Fruit fly (Drosophila melanogaster) whole organism, wandering third instar larva: ENCODE results near the gene CG43291.

Experiments
- Abd-B ChIP-seq: fragments of >200 bp; optimal IDR thresholded peaks from 2 replicates; lab custom pipeline; 2017; ENCODE audit warnings: missing biosample characterization, missing genetic modification characterization
- CG32264 ChIP-seq: fragments of 200-800 bp; sonication (Bioruptor generic); optimal IDR thresholded peaks from 2 replicates; lab custom pipeline; 2016; ENCODE audit warnings: missing biosample characterization, missing genetic modification characterization
- CG9705 ChIP-seq: fragments of 200-800 bp; sonication (Bioruptor generic); optimal IDR thresholded peaks from 2 replicates; lab custom pipeline; 2018; ENCODE audit warnings: missing biosample characterization, mild to moderate bottlenecking, missing genetic modification characterization
- CrebA ChIP-seq: fragments of 200-800 bp; sonication (Bioruptor generic); optimal IDR thresholded peaks from 2 replicates; lab custom pipeline; 2016; ENCODE audit warnings: missing biosample characterization, mild to moderate bottlenecking, missing genetic modification characterization, borderline replicate concordance
- Dfd ChIP-seq: fragments of >200 bp; optimal IDR thresholded peaks from 2 replicates; lab custom pipeline; 2017; ENCODE audit warnings: missing biosample characterization, missing genetic modification characterization
- Dif ChIP-seq: fragments of 200-275, 200-300 bp; sonication (Bioruptor generic); optimal IDR thresholded peaks from 2 replicates; lab custom pipeline; 2018; ENCODE audit warnings: missing biosample characterization, missing genetic modification characterization; ENCODE audit not compliant: partially characterized antibody
- GATAd ChIP-seq: sonication (Bioruptor generic); optimal IDR thresholded peaks from 2 replicates; lab custom pipeline; 2016; ENCODE audit warnings: missing biosample characterization, missing genetic modification characterization
- HLH106 ChIP-seq: fragments of 200-800 bp; optimal IDR thresholded peaks from 3 replicates; lab custom pipeline; 2019; ENCODE audit warnings: missing biosample characterization, mild to moderate bottlenecking, missing genetic modification characterization, moderate library complexity
- Hnf4 ChIP-seq: fragments of 200-800 bp; sonication (Bioruptor generic); optimal IDR thresholded peaks from 2 replicates; lab custom pipeline; 2016; ENCODE audit warnings: missing biosample characterization, mild to moderate bottlenecking, missing genetic modification characterization
- Hr83 ChIP-seq: fragments of 200-300 bp; sonication (Bioruptor generic); optimal IDR thresholded peaks from 2 replicates; lab custom pipeline; 2016; ENCODE audit warnings: missing biosample characterization, mild to moderate bottlenecking, missing genetic modification characterization, moderate library complexity; ENCODE audit not compliant: poor library complexity, severe bottlenecking
- Jra ChIP-seq: sonication (Bioruptor generic); optimal IDR thresholded peaks from 2 replicates; lab custom pipeline; 2016; ENCODE audit warnings: missing biosample characterization, missing genetic modification characterization
- Mio ChIP-seq: sonication (Bioruptor generic); optimal IDR thresholded peaks from 2 replicates; lab custom pipeline; 2016; ENCODE audit warnings: missing biosample characterization, missing genetic modification characterization
- Myc ChIP-seq: fragments of >200 bp; optimal IDR thresholded peaks from 2 replicates; lab custom pipeline; 2017
- N ChIP-seq: fragments of >200 bp; optimal IDR thresholded peaks from 2 replicates; lab custom pipeline; 2018; ENCODE audit warnings: missing biosample characterization, missing external identifiers, missing genetic modification characterization
- OdsH ChIP-seq: fragments of 200-800 bp; sonication (Bioruptor generic); optimal IDR thresholded peaks from 2 replicates; lab custom pipeline; 2016; ENCODE audit warnings: missing biosample characterization, mild to moderate bottlenecking, missing genetic modification characterization
- Rel ChIP-seq, 2 experiments: fragments of 200-800 bp; sonication (Bioruptor generic) in 1 of 2; optimal IDR thresholded peaks; 2 replicates in 1 of 2; 3 replicates in 1 of 2; lab custom pipeline; 2016 to 2019; ENCODE audit warnings: mild to moderate bottlenecking in 2 of 2, missing biosample characterization in 2 of 2, missing genetic modification characterization in 2 of 2, moderate library complexity in 1 of 2
- Vsx2 ChIP-seq: fragments of 200-300, 225-300 bp; sonication (Bioruptor generic); optimal IDR thresholded peaks from 2 replicates; lab custom pipeline; 2018; ENCODE audit warnings: missing biosample characterization, missing genetic modification characterization; ENCODE audit not compliant: partially characterized antibody
- br ChIP-seq: fragments of 200-800 bp; sonication (Bioruptor generic); optimal IDR thresholded peaks from 2 replicates; lab custom pipeline; 2016; ENCODE audit warnings: missing biosample characterization, missing genetic modification characterization
- brk ChIP-seq: fragments of 200-800 bp; sonication (Bioruptor generic); optimal IDR thresholded peaks from 2 replicates; lab custom pipeline; 2016; ENCODE audit warnings: missing biosample characterization, mild to moderate bottlenecking, missing genetic modification characterization
- dmrt93B ChIP-seq: fragments of 200-800 bp; sonication (Bioruptor generic); optimal IDR thresholded peaks from 2 replicates; lab custom pipeline; 2018; ENCODE audit warnings: missing biosample characterization, mild to moderate bottlenecking, missing genetic modification characterization
- dsf ChIP-seq: sonication (Bioruptor generic); optimal IDR thresholded peaks from 2 replicates; lab custom pipeline; 2016; ENCODE audit warnings: missing biosample characterization, missing genetic modification characterization, borderline replicate concordance
- ey ChIP-seq: fragments of 200-800 bp; sonication (Bioruptor generic); optimal IDR thresholded peaks from 2 replicates; lab custom pipeline; 2016; ENCODE audit warnings: missing biosample characterization, missing genetic modification characterization
- foxo ChIP-seq, 2 experiments: fragments of 200-800 bp; sonication (Bioruptor generic); optimal IDR thresholded peaks; 2 replicates in 1 of 2; 3 replicates in 1 of 2; lab custom pipeline; 2016 to 2017; ENCODE audit warnings: missing biosample characterization in 2 of 2, missing genetic modification characterization in 2 of 2
- fru ChIP-seq: fragments of 200-800 bp; sonication (Bioruptor generic); optimal IDR thresholded peaks from 3 replicates; lab custom pipeline; 2016; ENCODE audit warnings: missing biosample characterization, mild to moderate bottlenecking, missing genetic modification characterization
- h ChIP-seq: fragments of 200-800 bp; sonication (Bioruptor generic); optimal IDR thresholded peaks from 3 replicates; lab custom pipeline; 2016; ENCODE audit warnings: missing biosample characterization, mild to moderate bottlenecking, missing genetic modification characterization
- jim ChIP-seq: fragments of 175-275, 200-325 bp; sonication (Bioruptor generic); optimal IDR thresholded peaks from 2 replicates; lab custom pipeline; 2016; ENCODE audit warnings: missing biosample characterization, mild to moderate bottlenecking, missing genetic modification characterization
- rgr ChIP-seq: fragments of 200-800 bp; sonication (Bioruptor generic); optimal IDR thresholded peaks from 3 replicates; lab custom pipeline; 2016; ENCODE audit warnings: missing biosample characterization, mild to moderate bottlenecking, missing genetic modification characterization
- sage ChIP-seq: fragments of 200-800 bp; sonication (Bioruptor generic); optimal IDR thresholded peaks from 2 replicates; lab custom pipeline; 2016; ENCODE audit warnings: missing biosample characterization, mild to moderate bottlenecking, missing genetic modification characterization
- tai ChIP-seq: sonication (Bioruptor generic); optimal IDR thresholded peaks from 2 replicates; lab custom pipeline; 2016; ENCODE audit warnings: missing biosample characterization, missing genetic modification characterization
- usp ChIP-seq: fragments of >200 bp; optimal IDR thresholded peaks from 2 replicates; lab custom pipeline; 2017; ENCODE audit warnings: missing biosample characterization, missing genetic modification characterization
- woc ChIP-seq: sonication (Bioruptor generic); optimal IDR thresholded peaks from 2 replicates; lab custom pipeline; 2016; ENCODE audit warnings: missing biosample characterization, mild to moderate bottlenecking, missing genetic modification characterization

Gene CG43291

DNA sequence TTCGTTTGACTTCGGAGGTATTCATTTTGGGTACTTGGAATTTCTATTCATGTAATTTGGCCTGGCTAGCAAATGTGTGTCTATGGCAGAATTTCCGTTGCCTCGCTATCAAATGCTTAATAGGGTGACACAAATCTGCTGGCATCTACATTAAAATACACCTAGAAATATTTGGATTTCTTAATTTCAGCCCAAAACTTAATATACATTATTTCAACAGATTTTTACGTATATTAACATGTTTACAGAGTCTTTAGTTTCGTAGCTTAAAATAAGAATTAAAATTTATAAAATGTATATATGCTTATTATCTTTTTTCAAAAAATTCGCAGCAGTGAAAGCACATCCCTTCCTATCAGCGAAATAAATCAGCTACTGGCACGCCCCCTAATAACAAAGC lies 15.4 kb downstream of the CG43291 start, which contains the start of gene CG9624:
CG9624 (minus strand) TSS at position 101 of the 400 bp plus-strand sequence.
- TF ChIP-seq ey (no peak), Jra (GFP tag; lab: Kevin White, UChicago) (no peak), jim (GFP tag; lab: Kevin White, UChicago) (no peak), Dfd (no peak), dsf (no peak), Abd-B (GFP tag; lab: Kevin White, UChicago) (no peak), Hr83 (GFP tag; lab: Kevin White, UChicago) (no peak), br (GFP tag; lab: Kevin White, UChicago) (no peak), sage (GFP tag; lab: Kevin White, UChicago) (no peak), fru (GFP tag; lab: Kevin White, UChicago) (no peak), CrebA (GFP tag; lab: Kevin White, UChicago) (no peak), tai (GFP tag; lab: Kevin White, UChicago) (no peak)

DNA sequence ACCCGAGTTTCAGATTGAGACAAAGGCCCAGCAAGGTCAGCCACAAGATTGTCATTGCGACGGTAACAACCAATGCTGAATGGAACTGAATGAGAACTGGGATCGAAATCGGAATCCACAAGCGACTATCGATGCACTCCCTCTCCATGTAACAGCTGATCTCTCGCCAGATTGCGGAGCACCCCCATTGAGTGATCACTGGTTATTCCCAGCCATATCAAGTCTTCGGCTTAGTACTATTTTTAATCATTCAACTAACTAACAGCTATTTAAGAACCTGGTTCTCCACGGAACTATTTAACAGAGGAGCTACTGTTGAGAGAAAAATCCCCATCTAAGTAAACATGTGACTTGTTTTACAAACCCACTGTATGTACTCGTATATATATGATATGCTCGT lies 17.8 kb downstream of the CG43291 start, which contains the start of gene CG9631:
CG9631 (minus strand) TSS at position 101 of the 400 bp plus-strand sequence.
- TF ChIP-seq HLH106 (tag; lab: Kevin White, UChicago) = no peak
- no peak for TF ChIP-seq tai (GFP tag; lab: Kevin White, UChicago)
- no peak for TF ChIP-seq dmrt93B (GFP tag; lab: Kevin White, UChicago)
- no peak for TF ChIP-seq CrebA (GFP tag; lab: Kevin White, UChicago)
- no peak for TF ChIP-seq rgr (GFP tag; lab: Kevin White, UChicago)
- TF ChIP-seq woc (GFP tag; lab: Kevin White, UChicago) = no peak
- no peak for TF ChIP-seq Vsx2 (GFP tag; lab: Kevin White, UChicago)
- no peak for TF ChIP-seq Rel (GFP tag; optimal IDR thresholded peaks at IDR 0.05; lab: Kevin White, UChicago)
- TF ChIP-seq Rel (tag; optimal IDR thresholded peaks at IDR 0.05; lab: Kevin White, UChicago) = no peak
- TF ChIP-seq Dfd = no peak
- TF ChIP-seq Myc (lab: Kevin White, UChicago) = no peak
- TF ChIP-seq N = no peak

DNA sequence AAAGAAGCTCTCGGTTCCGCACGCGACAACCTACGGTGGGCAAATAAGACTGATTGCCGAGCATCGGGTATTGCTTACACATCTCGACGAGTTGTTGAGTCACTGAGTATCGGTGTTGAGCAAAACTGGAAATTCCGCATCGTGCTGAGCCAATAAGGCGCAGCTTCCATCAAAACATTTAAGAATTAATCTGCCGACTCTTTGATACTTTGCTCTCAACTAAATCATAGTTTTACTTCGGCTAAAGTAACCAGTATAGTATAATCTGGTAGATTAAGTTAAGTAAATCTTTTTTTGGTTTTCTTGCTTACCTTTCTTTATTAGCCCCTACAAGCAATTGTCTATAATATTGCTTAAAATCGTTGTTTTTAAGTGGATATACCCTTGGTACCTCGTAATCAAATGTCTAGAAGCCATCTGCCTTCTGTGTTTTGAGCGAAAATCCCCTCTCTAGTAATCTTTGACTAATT lies 20.3 kb downstream of the CG43291 start, which contains the start of gene Sp212:
Sp212 (minus strand) TSS at position 51 of the 470 bp plus-strand sequence.
- TF ChIP-seq usp (GFP tag; lab: Kevin White, UChicago) = no peak
- TF ChIP-seq ey = no peak
- TF ChIP-seq foxo (GFP tag; optimal IDR thresholded peaks at IDR 0.05; lab: Kevin White, UChicago) = peak in 1 of 2 experiments; percentile 0

DNA sequence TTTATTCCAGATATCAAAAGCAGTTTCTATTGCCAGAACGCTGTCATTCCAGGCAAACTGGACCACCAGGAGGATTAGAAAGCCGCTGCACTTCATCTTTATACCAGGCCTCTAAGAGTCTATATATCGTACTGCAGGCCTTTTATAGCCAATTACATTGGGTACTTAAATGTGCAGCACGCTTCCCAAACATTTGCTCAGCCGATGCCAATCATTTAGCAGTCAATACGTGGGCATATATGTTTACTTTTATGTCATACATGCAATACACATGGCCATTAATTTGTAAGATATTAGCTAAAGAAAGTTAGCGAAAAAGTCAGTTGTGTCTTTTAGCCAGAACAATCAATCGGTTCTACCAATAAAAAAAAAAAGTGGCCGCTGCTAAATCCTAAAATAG lies 23.0 kb downstream of the CG43291 start, which contains the start of gene CG33109:
CG33109 (minus strand) TSS at position 101 of the 400 bp plus-strand sequence.
- TF ChIP-seq h (GFP tag; lab: Kevin White, UChicago) (no peak), Hr83 (GFP tag; lab: Kevin White, UChicago) (no peak), OdsH (no peak), Dfd (no peak), jim (GFP tag; lab: Kevin White, UChicago) (no peak)

DNA sequence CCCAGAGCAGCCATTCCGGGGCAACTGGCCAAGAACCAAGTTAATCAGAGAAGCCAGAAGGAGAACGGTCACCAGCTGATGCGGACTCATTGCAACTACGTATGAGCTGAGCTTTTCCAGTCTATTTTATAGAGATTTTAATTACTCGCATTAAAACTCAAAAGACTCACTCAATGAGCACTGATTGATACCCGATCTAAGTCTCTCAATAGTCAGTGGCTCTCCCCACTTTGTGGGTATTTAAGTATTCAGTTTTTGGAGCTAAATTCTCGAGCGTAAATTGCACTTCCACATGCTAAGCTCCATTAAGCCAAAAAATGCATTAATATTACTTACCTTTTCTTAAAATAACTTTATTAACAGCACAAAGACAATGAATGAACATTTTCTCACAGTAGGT lies 24.4 kb downstream of the CG43291 start, which contains the start of gene CG31326:
CG31326 (minus strand) TSS at position 101 of the 400 bp plus-strand sequence.
- no peak for TF ChIP-seq GATAd (GFP tag; lab: Kevin White, UChicago)
- TF ChIP-seq CrebA (GFP tag; lab: Kevin White, UChicago) = no peak
- no peak for TF ChIP-seq Vsx2 (GFP tag; lab: Kevin White, UChicago)
- no peak for TF ChIP-seq HLH106 (tag; lab: Kevin White, UChicago)
- TF ChIP-seq Jra (GFP tag; lab: Kevin White, UChicago) = no peak
- TF ChIP-seq brk = no peak
- no peak for TF ChIP-seq Hr83 (GFP tag; lab: Kevin White, UChicago)
- no peak for TF ChIP-seq OdsH
- TF ChIP-seq usp (GFP tag; lab: Kevin White, UChicago) = no peak
- TF ChIP-seq N = no peak
- TF ChIP-seq foxo (GFP tag; optimal IDR thresholded peaks at IDR 0.05; lab: Kevin White, UChicago) = no peak
- no peak for TF ChIP-seq tai (GFP tag; lab: Kevin White, UChicago)
- no peak for TF ChIP-seq sage (GFP tag; lab: Kevin White, UChicago)
- TF ChIP-seq dsf = no peak
- no peak for TF ChIP-seq CG9705 (GFP tag; lab: Kevin White, UChicago)

DNA sequence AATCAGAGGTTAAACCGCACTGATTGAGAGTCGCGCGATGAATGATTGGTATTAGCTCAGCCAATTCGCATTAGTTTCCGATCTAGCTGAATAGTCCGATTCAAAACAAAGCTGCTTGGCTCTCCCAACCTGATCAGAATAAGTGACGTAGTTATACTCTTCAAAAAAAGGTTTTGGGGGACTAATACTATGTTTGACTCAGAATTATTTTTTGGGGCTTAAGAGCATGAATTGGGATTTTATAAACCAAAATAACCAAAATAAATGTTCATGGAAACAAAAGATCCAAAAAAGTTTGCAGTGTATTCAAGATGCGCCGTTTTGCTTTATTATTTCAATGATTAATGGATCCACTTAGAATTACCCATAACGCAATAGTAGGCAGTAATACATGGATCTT lies 26.6 kb downstream of the CG43291 start, which contains the start of gene CG9649:
CG9649 (minus strand) TSS at position 44 of the 400 bp plus-strand sequence.
- TF ChIP-seq CG32264 (GFP tag; lab: Kevin White, UChicago) (no peak), Hnf4 (GFP tag; lab: Kevin White, UChicago) (no peak), Vsx2 (GFP tag; lab: Kevin White, UChicago) (no peak), Dif (GFP tag; lab: Kevin White, UChicago) (no peak), Mio (no peak), dmrt93B (GFP tag; lab: Kevin White, UChicago) (no peak), CrebA (GFP tag; lab: Kevin White, UChicago) (no peak)
